Worm (Caenorhabditis elegans) whole organism, L2 larva: ENCODE data around the gene T24E12.2.
"Not testable (repeated sequence)": the region's sequence is repeated elsewhere in the genome, so short reads cannot be mapped to it uniquely, and the experiment has no call there.

Experiments used
- C34F6.9 ChIP-seq: fragments of 150-350 bp; optimal IDR thresholded peaks from 2 replicates; lab custom pipeline; 2014; ENCODE audit warnings: missing biosample characterization, missing genetic modification characterization
- F13H6.1 ChIP-seq: sonication (generic microtip); optimal IDR thresholded peaks from 2 replicates; lab custom pipeline; 2016; ENCODE audit warnings: missing genetic modification characterization, missing compliant biosample characterization
- R02D3.7 ChIP-seq: fragments of 150-350 bp; optimal IDR thresholded peaks from 2 replicates; lab custom pipeline; 2014; ENCODE audit warnings: missing biosample characterization, missing genetic modification characterization
- ZK546.5 ChIP-seq: sonication (generic microtip); optimal IDR thresholded peaks from 2 replicates; lab custom pipeline; 2017; ENCODE audit warnings: missing biosample characterization, missing genetic modification characterization
- aly-2 ChIP-seq: fragments of 150-350 bp; optimal IDR thresholded peaks from 2 replicates; lab custom pipeline; 2014; ENCODE audit warnings: missing biosample characterization, missing genetic modification characterization
- ama-1 ChIP-seq: fragments of 150-350 bp; optimal IDR thresholded peaks from 2 replicates; lab custom pipeline; 2018; ENCODE audit warnings: inconsistent platforms
- blmp-1 ChIP-seq: sonication (generic microtip); optimal IDR thresholded peaks from 2 replicates; lab custom pipeline; 2017; ENCODE audit warnings: missing genetic modification characterization, mild to moderate bottlenecking, missing compliant biosample characterization, antibody characterized with exemption, moderate library complexity; ENCODE audit not compliant: insufficient read depth
- ceh-16 ChIP-seq: fragments of 150-350 bp; optimal IDR thresholded peaks from 2 replicates; lab custom pipeline; 2014; ENCODE audit warnings: missing biosample characterization, missing genetic modification characterization
- ceh-82 ChIP-seq: fragments of 150-350 bp; optimal IDR thresholded peaks from 2 replicates; lab custom pipeline; 2014; ENCODE audit warnings: missing biosample characterization, missing genetic modification characterization
- dmd-4 ChIP-seq: sonication (generic microtip); optimal IDR thresholded peaks from 2 replicates; lab custom pipeline; 2017; ENCODE audit warnings: missing biosample characterization, missing genetic modification characterization
- egl-27 ChIP-seq: sonication (generic microtip); optimal IDR thresholded peaks from 3 replicates; lab custom pipeline; 2017; ENCODE audit warnings: missing biosample characterization, missing genetic modification reagents, missing genetic modification characterization
- elt-1 ChIP-seq: fragments of 150-350 bp; optimal IDR thresholded peaks from 2 replicates; lab custom pipeline; 2014; ENCODE audit warnings: missing biosample characterization, missing genetic modification characterization
- fos-1 ChIP-seq: fragments of 150-350 bp; optimal IDR thresholded peaks from 2 replicates; lab custom pipeline; 2014; ENCODE audit warnings: missing biosample characterization, missing genetic modification characterization
- gmeb-1 ChIP-seq: fragments of 150-350 bp; optimal IDR thresholded peaks from 2 replicates; lab custom pipeline; 2014; ENCODE audit warnings: missing biosample characterization, missing genetic modification characterization
- lin-11 ChIP-seq: fragments of 150-350 bp; sonication (generic microtip); optimal IDR thresholded peaks from 2 replicates; lab custom pipeline; 2014; ENCODE audit warnings: missing biosample characterization, missing genetic modification characterization, inconsistent platforms, mixed read lengths
- lin-39 ChIP-seq: fragments of 150-350 bp; optimal IDR thresholded peaks from 2 replicates; lab custom pipeline; 2014; ENCODE audit warnings: missing biosample characterization, missing genetic modification reagents, missing genetic modification characterization
- mbf-1 ChIP-seq: sonication (generic microtip); optimal IDR thresholded peaks from 2 replicates; lab custom pipeline; 2017; ENCODE audit warnings: missing biosample characterization, missing genetic modification characterization
- mdl-1 ChIP-seq, 2 experiments: fragments of 150-350 bp in 1 of 2; sonication (generic microtip) in 1 of 2; optimal IDR thresholded peaks; 2 replicates each; lab custom pipeline; 2017; ENCODE audit warnings: missing biosample characterization in 2 of 2, missing genetic modification characterization in 2 of 2
- nhr-10 ChIP-seq: sonication (generic microtip); optimal IDR thresholded peaks from 2 replicates; lab custom pipeline; 2017; ENCODE audit warnings: missing biosample characterization, missing genetic modification characterization
- nhr-11 ChIP-seq: fragments of 150-350 bp; optimal IDR thresholded peaks from 2 replicates; lab custom pipeline; 2014; ENCODE audit warnings: missing biosample characterization, missing genetic modification characterization
- nhr-12 ChIP-seq: fragments of 150-350 bp; optimal IDR thresholded peaks from 2 replicates; lab custom pipeline; 2014; ENCODE audit warnings: missing biosample characterization, missing genetic modification characterization
- nhr-129 ChIP-seq: fragments of 150-350 bp; optimal IDR thresholded peaks from 2 replicates; lab custom pipeline; 2014; ENCODE audit warnings: missing biosample characterization, missing genetic modification characterization
- nhr-23 ChIP-seq: fragments of 150-350 bp; optimal IDR thresholded peaks from 2 replicates; lab custom pipeline; 2014; ENCODE audit warnings: missing biosample characterization, missing genetic modification reagents, missing genetic modification characterization
- peb-1 ChIP-seq: fragments of 150-350 bp; optimal IDR thresholded peaks from 2 replicates; lab custom pipeline; 2014; ENCODE audit warnings: missing biosample characterization, missing genetic modification characterization
- sem-4 ChIP-seq: fragments of 150-350 bp; optimal IDR thresholded peaks from 2 replicates; lab custom pipeline; 2014; ENCODE audit warnings: missing biosample characterization, missing genetic modification reagents, missing genetic modification characterization
- sma-3 ChIP-seq: sonication (generic microtip); optimal IDR thresholded peaks from 2 replicates; lab custom pipeline; 2016; ENCODE audit warnings: missing genetic modification reagents, missing genetic modification characterization, missing compliant biosample characterization
- sma-9 ChIP-seq, 2 experiments: fragments of 150-350 bp in 1 of 2; sonication (generic microtip) in 1 of 2; optimal IDR thresholded peaks; 2 replicates each; lab custom pipeline; 2014 to 2016; ENCODE audit warnings: missing genetic modification characterization in 2 of 2, mild to moderate bottlenecking in 1 of 2, missing biosample characterization in 1 of 2, missing compliant biosample characterization in 1 of 2, missing genetic modification reagents in 1 of 2, moderate library complexity in 1 of 2
- snpc-4 ChIP-seq: fragments of 150-350 bp; optimal IDR thresholded peaks from 2 replicates; lab custom pipeline; 2014; ENCODE audit warnings: missing biosample characterization, missing genetic modification characterization
- unc-39 ChIP-seq: fragments of 150-350 bp; optimal IDR thresholded peaks from 2 replicates; lab custom pipeline; 2014; ENCODE audit warnings: missing biosample characterization, missing genetic modification characterization
- unc-55 ChIP-seq: fragments of 150-350 bp; sonication (generic microtip); optimal IDR thresholded peaks from 3 replicates; lab custom pipeline; 2014; ENCODE audit warnings: missing biosample characterization, missing genetic modification reagents, missing genetic modification characterization
- zag-1 ChIP-seq: fragments of 150-350 bp; optimal IDR thresholded peaks from 2 replicates; lab custom pipeline; 2014; ENCODE audit warnings: missing biosample characterization, missing genetic modification characterization
- ztf-11 ChIP-seq: sonication (generic microtip); optimal IDR thresholded peaks from 2 replicates; lab custom pipeline; 2017; ENCODE audit warnings: missing biosample characterization, missing genetic modification characterization
- ztf-4 ChIP-seq: fragments of 150-350 bp; optimal IDR thresholded peaks from 2 replicates; lab custom pipeline; 2014; ENCODE audit warnings: missing biosample characterization, missing genetic modification characterization

T24E12.2 gene

DNA sequence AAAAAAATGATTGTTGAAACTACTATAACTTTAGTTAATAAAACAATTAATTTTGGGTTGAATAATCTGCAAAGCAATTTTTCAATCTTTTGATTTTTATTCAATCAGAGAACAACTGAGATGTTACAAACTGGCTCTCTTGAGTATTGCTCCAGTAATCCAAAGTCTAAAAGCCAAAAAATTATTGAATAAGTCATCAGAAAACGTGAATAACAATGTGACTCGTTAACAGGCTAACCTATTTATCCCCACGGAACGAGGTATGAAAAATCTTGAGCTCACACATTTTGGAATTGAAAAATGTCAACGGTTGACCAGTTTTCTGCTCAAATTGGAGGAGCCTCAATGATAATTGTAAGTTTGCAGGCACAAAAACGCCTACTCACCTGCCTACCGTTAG lies 25.3 kb upstream of the T24E12.2 start, which contains the start of gene srx-111:
Gene srx-111, plus strand, starts transcription at position 301 of the 400 bp plus-strand sequence.
- TF ChIP-seq dmd-4 (tag; lab: Kevin White, UChicago), result no peak
- no peak for TF ChIP-seq zag-1 (tag; lab: Kevin White, UChicago)
- no peak for TF ChIP-seq nhr-11
- no peak for TF ChIP-seq ceh-16 (tag; lab: Kevin White, UChicago)

- TF ChIP-seq nhr-23 (tag; lab: Kevin White, UChicago) (no peak), nhr-129 (tag; lab: Kevin White, UChicago) (no peak), egl-27 (tag; lab: Kevin White, UChicago) (no peak), zag-1 (tag; lab: Kevin White, UChicago) (no peak), sma-9 (GFP tag; optimal IDR thresholded peaks at IDR 0.05; lab: Kevin White, UChicago) (no peak), sma-9 (tag; optimal IDR thresholded peaks at IDR 0.05; lab: Kevin White, UChicago) (no peak), elt-1 (tag; lab: Kevin White, UChicago) (no peak), aly-2 (tag; lab: Kevin White, UChicago) (no peak), unc-39 (no peak), nhr-12 (tag; lab: Kevin White, UChicago) (no peak), ceh-82 (no peak), blmp-1 (tag; lab: Kevin White, UChicago) (no peak), R02D3.7 (tag; lab: Kevin White, UChicago) (no peak), lin-11 (tag; lab: Kevin White, UChicago) (no peak), F13H6.1 (tag; lab: Kevin White, UChicago) (no peak), ceh-16 (tag; lab: Kevin White, UChicago) (no peak), ama-1 (lab: Kevin White, UChicago) (no peak), ztf-4 (tag; lab: Kevin White, UChicago) (no peak)
- TF ChIP-seq, all 48 proteins: peak for 0
Measured at ce11 chrII:3759010-3759409, 23.7 kb upstream of the T24E12.2 start, which contains the start of gene T24E12.12. T24E12.12 (plus strand) TSS chrII:3759290.

- TF ChIP-seq ceh-16, nhr-12, gmeb-1 (tag; lab: Kevin White, UChicago): not testable (repeated sequence)
- TF ChIP-seq, all 48 proteins: peak for 0; not testable (repeated sequence) for 48
Measured at ce11 chrII:3761599-3761998, 21.2 kb upstream of the T24E12.2 start, which contains the start of gene T24E12.6. T24E12.6 (minus strand) TSS chrII:3761699.

DNA sequence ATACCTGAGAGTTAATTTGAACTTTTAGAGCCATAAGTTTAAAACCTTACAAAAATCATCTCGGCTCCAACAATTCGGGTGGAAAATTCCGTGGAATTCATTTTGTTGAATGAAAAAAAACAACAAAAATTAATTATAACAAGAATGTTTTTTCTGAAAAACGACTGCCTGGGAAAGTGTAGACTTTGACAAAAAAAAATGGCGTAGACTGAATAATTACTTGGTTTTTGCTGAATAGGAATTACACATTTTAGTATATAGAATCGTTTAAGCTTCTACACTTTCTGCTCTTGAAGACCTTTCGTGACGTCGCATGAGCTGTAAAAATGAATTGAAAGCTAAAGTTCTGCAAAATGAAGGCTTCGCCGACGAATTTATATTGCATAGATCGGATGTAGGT lies 18.3 kb upstream of the T24E12.2 start, which contains the start of gene srx-112:
Gene srx-112, minus strand, starts transcription at position 101 of the 400 bp plus-strand sequence.
- no peak for TF ChIP-seq nhr-10 (tag; lab: Kevin White, UChicago)
- no peak for TF ChIP-seq ztf-4 (tag; lab: Kevin White, UChicago)
- no peak for TF ChIP-seq fos-1 (tag; lab: Kevin White, UChicago)
- TF ChIP-seq mdl-1 (tag; optimal IDR thresholded peaks at IDR 0.05; lab: Kevin White, UChicago), result no peak
- no peak for TF ChIP-seq ama-1 (lab: Kevin White, UChicago)
- no peak for TF ChIP-seq peb-1 (tag; lab: Kevin White, UChicago)
- no peak for TF ChIP-seq snpc-4 (tag; lab: Kevin White, UChicago)
- TF ChIP-seq ztf-11, result no peak
- TF ChIP-seq mbf-1 (tag; lab: Kevin White, UChicago), result no peak
- no peak for TF ChIP-seq sem-4 (tag; lab: Kevin White, UChicago)
- TF ChIP-seq ZK546.5, result no peak
- no peak for TF ChIP-seq sma-9 (GFP tag; optimal IDR thresholded peaks at IDR 0.05; lab: Kevin White, UChicago)
- TF ChIP-seq sma-9 (tag; optimal IDR thresholded peaks at IDR 0.05; lab: Kevin White, UChicago), result no peak
- no peak for TF ChIP-seq unc-55

- TF ChIP-seq lin-39 (tag; lab: Kevin White, UChicago) (no peak), ZK546.5 (no peak), mdl-1 (tag; optimal IDR thresholded peaks at IDR 0.05; lab: Kevin White, UChicago) (no peak), ceh-82 (no peak), C34F6.9 (tag; lab: Kevin White, UChicago) (no peak), sma-3 (GFP tag; lab: Kevin White, UChicago) (no peak), dmd-4 (tag; lab: Kevin White, UChicago) (no peak)
Measured at ce11 chrII:3771640-3772039, 11.1 kb upstream of the T24E12.2 start.
